Worm (Caenorhabditis elegans) whole organism, young adult: ENCODE results near the gene cka-2.
A peak's percentile ranks its signal among the peaks of the same experiment; 100 is the strongest.

Source experiments
- B0336.3 ChIP-seq: fragments of 200-800 bp; sonication (Bioruptor generic); IDR thresholded peaks from 2 replicates; pipeline ENCODE4 v1.3.6; 2022; ENCODE audit warnings: missing genetic modification characterization, missing compliant biosample characterization
- C06A6.2 ChIP-seq: fragments of 200-800 bp; sonication (Bioruptor generic); conservative IDR thresholded peaks from 2 replicates; pipeline ENCODE4 v1.3.6; 2022; ENCODE audit warnings: missing genetic modification characterization, missing compliant biosample characterization
- D2030.7 ChIP-seq: fragments of 200-800 bp; sonication (Bioruptor generic); IDR thresholded peaks from 2 replicates; pipeline ENCODE4 v1.3.6; 2022; ENCODE audit warnings: missing genetic modification reagents, missing genetic modification characterization, missing compliant biosample characterization
- F10E7.11 ChIP-seq: sonication (generic microtip); optimal IDR thresholded peaks from 2 replicates; lab custom pipeline; 2017; ENCODE audit warnings: mild to moderate bottlenecking, missing genetic modification characterization, moderate library complexity, missing compliant biosample characterization
- F49E8.2 ChIP-seq: sonication (generic microtip); optimal IDR thresholded peaks from 3 replicates; lab custom pipeline; 2017; ENCODE audit warnings: missing genetic modification characterization, mild to moderate bottlenecking, missing compliant biosample characterization, antibody characterized with exemption, moderate library complexity; ENCODE audit not compliant: insufficient read depth
- F57C9.4 ChIP-seq: sonication (generic microtip); optimal IDR thresholded peaks from 2 replicates; lab custom pipeline; 2017; ENCODE audit warnings: mild to moderate bottlenecking, missing genetic modification characterization, missing compliant biosample characterization
- K11D2.4 ChIP-seq: fragments of 200-800 bp; sonication (Bioruptor generic); IDR thresholded peaks from 2 replicates; pipeline ENCODE4 v1.3.6; 2022; ENCODE audit warnings: missing genetic modification reagents, missing genetic modification characterization, missing compliant biosample characterization
- Y53G8AR.9 ChIP-seq: fragments of 200-800 bp; sonication (Bioruptor generic); conservative IDR thresholded peaks from 2 replicates; pipeline ENCODE4 v1.3.6; 2022; ENCODE audit warnings: missing genetic modification reagents, missing genetic modification characterization, missing compliant biosample characterization
- Y67H2A.10 ChIP-seq: fragments of 200-800 bp; sonication (Bioruptor generic); conservative IDR thresholded peaks from 2 replicates; pipeline ENCODE4 v1.3.6; 2022; ENCODE audit warnings: missing genetic modification reagents, missing genetic modification characterization, missing compliant biosample characterization
- athp-1 ChIP-seq: sonication (generic microtip); optimal IDR thresholded peaks from 2 replicates; lab custom pipeline; 2017; ENCODE audit warnings: mild to moderate bottlenecking, missing genetic modification characterization, missing compliant biosample characterization
- attf-5 ChIP-seq: fragments of 200-800 bp; sonication (Bioruptor generic); optimal IDR thresholded peaks from 2 replicates; lab custom pipeline; 2018; ENCODE audit warnings: mild to moderate bottlenecking, missing genetic modification characterization, missing compliant biosample characterization
- bed-1 ChIP-seq: fragments of 200-800 bp; sonication (Bioruptor generic); IDR thresholded peaks from 2 replicates; pipeline ENCODE4 v1.3.6; 2022; ENCODE audit warnings: missing genetic modification reagents, missing genetic modification characterization, missing compliant biosample characterization
- bed-2 ChIP-seq: fragments of 200-800 bp; sonication (Bioruptor generic); IDR thresholded peaks from 2 replicates; pipeline ENCODE4 v1.3.6; 2022; ENCODE audit warnings: missing genetic modification reagents, missing genetic modification characterization, missing compliant biosample characterization
- chd-7 ChIP-seq: sonication (generic microtip); optimal IDR thresholded peaks from 2 replicates; lab custom pipeline; 2016; ENCODE audit warnings: mild to moderate bottlenecking, missing genetic modification characterization, moderate library complexity, missing compliant biosample characterization
- dox-1 ChIP-seq: fragments of 200-800 bp; sonication (Bioruptor generic); IDR thresholded peaks from 2 replicates; pipeline ENCODE4 v1.3.6; 2022; ENCODE audit warnings: missing genetic modification reagents, missing genetic modification characterization, missing compliant biosample characterization
- dpl-1 ChIP-seq: fragments of 150-350 bp; optimal IDR thresholded peaks from 2 replicates; lab custom pipeline; 2014; ENCODE audit warnings: missing biosample characterization, missing genetic modification reagents, missing genetic modification characterization
- efl-1 ChIP-seq: fragments of 150-350 bp; optimal IDR thresholded peaks from 2 replicates; lab custom pipeline; 2014; ENCODE audit warnings: missing biosample characterization, missing genetic modification reagents, missing genetic modification characterization
- egl-44 ChIP-seq: fragments of 200-800 bp; sonication (Bioruptor generic); IDR thresholded peaks from 2 replicates; pipeline ENCODE4 v1.3.6; 2022; ENCODE audit warnings: missing genetic modification reagents, missing genetic modification characterization, missing compliant biosample characterization
- ekl-4 ChIP-seq: fragments of 200-800 bp; sonication (Bioruptor generic); IDR thresholded peaks from 2 replicates; pipeline ENCODE4 v1.3.6; 2022; ENCODE audit warnings: missing genetic modification reagents, missing genetic modification characterization, missing compliant biosample characterization
- fkh-3 ChIP-seq: sonication (generic microtip); optimal IDR thresholded peaks from 2 replicates; lab custom pipeline; 2016; ENCODE audit warnings: mild to moderate bottlenecking, missing genetic modification characterization, missing compliant biosample characterization
- gei-17 ChIP-seq: fragments of 200-800 bp; sonication (Bioruptor generic); optimal IDR thresholded peaks from 2 replicates; lab custom pipeline; 2018; ENCODE audit warnings: mild to moderate bottlenecking, missing genetic modification characterization, missing compliant biosample characterization
- hmg-20 ChIP-seq: fragments of 200-800 bp; sonication (Bioruptor generic); IDR thresholded peaks from 2 replicates; pipeline ENCODE4 v1.3.6; 2022; ENCODE audit warnings: missing genetic modification reagents, missing genetic modification characterization, missing compliant biosample characterization
- let-526 ChIP-seq: fragments of 200-800 bp; sonication (Bioruptor generic); IDR thresholded peaks from 2 replicates; pipeline ENCODE4 v1.3.6; 2022; ENCODE audit warnings: missing genetic modification reagents, missing genetic modification characterization, missing compliant biosample characterization
- lin-35 ChIP-seq, 3 experiments: fragments of 150-350 bp in 2 of 3; sonication (generic microtip) in 1 of 3; optimal IDR thresholded peaks; 2 replicates each; lab custom pipeline; 2014 to 2018; ENCODE audit warnings: missing biosample characterization in 3 of 3, missing genetic modification characterization in 3 of 3, missing genetic modification reagents in 3 of 3
- lin-40 ChIP-seq: sonication (generic microtip); optimal IDR thresholded peaks from 2 replicates; lab custom pipeline; 2016; ENCODE audit warnings: missing genetic modification characterization, mild to moderate bottlenecking, missing compliant biosample characterization, missing genotype, missing genetic modification reagents
- lir-1 ChIP-seq: fragments of 200-800 bp; sonication (Bioruptor generic); conservative IDR thresholded peaks from 2 replicates; pipeline ENCODE4 v1.3.6; 2022; ENCODE audit warnings: missing genetic modification reagents, missing genetic modification characterization, missing compliant biosample characterization
- madf-10 ChIP-seq: sonication (generic microtip); optimal IDR thresholded peaks from 2 replicates; lab custom pipeline; 2016; ENCODE audit warnings: mild to moderate bottlenecking, missing genetic modification characterization, missing compliant biosample characterization
- mel-28 ChIP-seq: sonication (generic microtip); optimal IDR thresholded peaks from 2 replicates; lab custom pipeline; 2016; ENCODE audit warnings: borderline replicate concordance, mild to moderate bottlenecking, missing genetic modification characterization, missing compliant biosample characterization
- nfya-1 ChIP-seq: sonication (generic microtip); optimal IDR thresholded peaks from 2 replicates; lab custom pipeline; 2017; ENCODE audit warnings: antibody characterized with exemption, missing compliant biosample characterization, missing genetic modification characterization, borderline replicate concordance; ENCODE audit not compliant: insufficient read depth
- nfyb-1 ChIP-seq: fragments of 200-800 bp; sonication (Bioruptor generic); IDR thresholded peaks from 2 replicates; pipeline ENCODE4 v1.3.6; 2022; ENCODE audit warnings: missing genetic modification reagents, missing genetic modification characterization, missing compliant biosample characterization
- nhr-80 ChIP-seq: sonication (generic microtip); optimal IDR thresholded peaks from 2 replicates; lab custom pipeline; 2016; ENCODE audit warnings: missing genetic modification characterization, missing compliant biosample characterization
- nhr-90 ChIP-seq: sonication (generic microtip); optimal IDR thresholded peaks from 2 replicates; lab custom pipeline; 2016; ENCODE audit warnings: missing genotype, mild to moderate bottlenecking, missing genetic modification characterization, missing compliant biosample characterization
- rcor-1 ChIP-seq: fragments of 200-800 bp; sonication (Bioruptor generic); IDR thresholded peaks from 2 replicates; pipeline ENCODE4 v1.3.6; 2022; ENCODE audit warnings: missing genetic modification reagents, missing genetic modification characterization, missing compliant biosample characterization
- somi-1 ChIP-seq: fragments of 200-800 bp; sonication (Bioruptor generic); optimal IDR thresholded peaks from 2 replicates; lab custom pipeline; 2018; ENCODE audit warnings: mild to moderate bottlenecking, missing genetic modification characterization, missing compliant biosample characterization
- tbp1 ChIP-seq: fragments of 200-800 bp; sonication (Bioruptor generic); optimal IDR thresholded peaks from 2 replicates; lab custom pipeline; 2018; ENCODE audit warnings: mild to moderate bottlenecking, missing genetic modification characterization, missing compliant biosample characterization
- tlf-1 ChIP-seq: fragments of 200-800 bp; sonication (Bioruptor generic); optimal IDR thresholded peaks from 2 replicates; lab custom pipeline; 2018; ENCODE audit warnings: mild to moderate bottlenecking, missing genetic modification characterization, missing compliant biosample characterization
- unc-130 ChIP-seq: sonication (generic microtip); optimal IDR thresholded peaks from 2 replicates; lab custom pipeline; 2016; ENCODE audit warnings: missing genetic modification reagents, missing genetic modification characterization, missing compliant biosample characterization
- ztf-25 ChIP-seq: fragments of 200-800 bp; sonication (Bioruptor generic); IDR thresholded peaks from 2 replicates; pipeline ENCODE4 v1.3.6; 2022; ENCODE audit warnings: missing genetic modification reagents, missing genetic modification characterization, missing compliant biosample characterization
- ztf-28 ChIP-seq: fragments of 200-800 bp; sonication (Bioruptor generic); IDR thresholded peaks from 2 replicates; pipeline ENCODE4 v1.3.6; 2022; ENCODE audit warnings: missing genetic modification reagents, missing genetic modification characterization, missing compliant biosample characterization

Gene cka-2

DNA sequence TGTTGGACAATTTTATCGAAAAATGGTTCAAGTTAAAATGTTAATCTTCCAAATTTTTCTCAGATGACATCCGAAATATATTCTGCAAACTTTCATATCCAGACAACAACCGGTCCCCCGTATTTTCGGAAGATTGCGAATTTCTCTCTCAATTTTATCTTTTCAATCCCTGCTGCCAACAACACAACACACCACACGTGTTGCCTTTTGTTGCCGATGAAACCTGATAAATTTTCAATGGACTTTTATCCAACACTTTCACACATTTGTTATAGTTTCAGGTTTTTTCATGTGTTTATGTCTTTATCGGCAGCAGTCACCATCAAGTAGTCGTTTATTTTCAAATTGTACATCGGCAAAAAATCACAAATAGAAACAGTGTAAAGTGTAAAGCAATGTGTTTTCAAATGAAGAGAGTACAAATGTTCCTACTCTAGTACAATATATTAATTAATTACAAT lies 39.7 kb upstream of the cka-2 start (continued):
- TF ChIP-seq nhr-90 (tag; lab: Kevin White, UChicago) (peak; percentile 18), F49E8.2 (no peak), ekl-4 (GFP tag; lab: Robert Waterston, UW) (0 out of 2 replicates have a peak, but pooled peaks have one; percentile 30), F57C9.4 (no peak), C06A6.2 (GFP tag; lab: Robert Waterston, UW) (0 out of 2 replicates have a peak, but pooled peaks have one; percentile 38), hmg-20 (GFP tag; lab: Robert Waterston, UW) (no peak; the same call in 1 of the 2 replicates), bed-1 (no peak), F10E7.11 (tag; lab: Kevin White, UChicago) (no peak), nfyb-1 (GFP tag; lab: Robert Waterston, UW) (0 out of 2 replicates have a peak, but pooled peaks have one; percentile 37), nfya-1 (tag; lab: Kevin White, UChicago) (no peak), dox-1 (GFP tag; lab: Robert Waterston, UW) (peak; percentile 65), attf-5 (GFP tag; lab: Kevin White, UChicago) (peak; percentile 2), bed-2 (GFP tag; lab: Robert Waterston, UW) (no peak), Y53G8AR.9 (GFP tag; lab: Robert Waterston, UW) (0 out of 2 replicates have a peak, but pooled peaks have one; percentile 56), B0336.3 (GFP tag; lab: Robert Waterston, UW) (peak; percentile 86), Y67H2A.10 (GFP tag; lab: Robert Waterston, UW) (no peak), efl-1 (GFP tag; lab: Kevin White, UChicago) (no peak), gei-17 (peak; percentile 38), ztf-28 (GFP tag; lab: Robert Waterston, UW) (no peak), tbp1 (peak; percentile 49), K11D2.4 (GFP tag; lab: Robert Waterston, UW) (0 out of 2 replicates have a peak, but pooled peaks have one; percentile 10), somi-1 (peak; percentile 25), athp-1 (tag; lab: Kevin White, UChicago) (no peak), egl-44 (GFP tag; lab: Robert Waterston, UW) (no peak), fkh-3 (no peak), dpl-1 (no peak), let-526 (GFP tag; lab: Robert Waterston, UW) (0 out of 2 replicates have a peak, but pooled peaks have one; percentile 4), chd-7 (tag; lab: Kevin White, UChicago) (peak; percentile 46), lir-1 (GFP tag; lab: Robert Waterston, UW) (0 out of 2 replicates have a peak, but pooled peaks have one; percentile 46), mel-28 (tag; lab: Kevin White, UChicago) (no peak), rcor-1 (GFP tag; lab: Robert Waterston, UW) (no peak), D2030.7 (no peak), lin-35 (GFP tag; optimal IDR thresholded peaks at IDR 0.05; lab: Kevin White, UChicago) (no peak), unc-130 (GFP tag; lab: Kevin White, UChicago) (no peak), ztf-25 (GFP tag; lab: Robert Waterston, UW) (0 out of 2 replicates have a peak, but pooled peaks have one; percentile 15)

DNA sequence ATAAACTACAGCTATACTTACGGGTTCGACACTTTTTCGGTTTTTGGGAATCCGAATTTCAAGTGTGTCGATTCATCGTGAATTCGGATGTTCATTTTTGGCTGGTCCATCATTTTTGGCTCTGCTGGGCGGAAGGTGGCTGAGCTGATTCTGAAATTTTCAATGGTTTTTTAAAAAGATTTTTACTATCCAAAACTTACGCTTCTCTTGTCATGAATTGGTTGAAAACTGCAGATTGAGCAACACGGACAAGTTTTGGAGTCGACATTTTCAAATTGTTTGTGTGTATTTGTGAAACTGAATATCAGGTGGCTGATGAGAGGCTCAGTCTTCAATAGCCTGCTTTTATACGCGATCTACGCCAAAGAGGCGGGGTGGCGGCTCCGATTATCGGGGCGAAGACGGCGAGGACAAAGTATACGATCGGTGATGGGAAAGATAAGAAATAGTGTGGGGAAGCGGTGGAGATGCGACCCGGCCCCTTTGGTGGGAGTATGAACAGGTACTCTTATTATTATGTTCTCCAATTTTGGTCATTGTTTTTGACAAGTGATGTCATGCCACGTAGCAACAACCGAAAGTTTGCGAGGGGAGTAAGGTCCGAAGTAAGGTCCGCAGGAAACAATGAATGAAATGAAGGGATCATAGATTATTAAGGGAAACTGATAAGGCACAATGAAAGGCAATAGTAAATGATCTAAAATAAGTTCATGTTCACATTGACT lies 38.9 kb upstream of the cka-2 start, which contains the start of gene F48D6.4:
F48D6.4 (minus strand) TSS at position 346 of the 725 bp plus-strand sequence.
- TF ChIP-seq gei-17, result no peak
- TF ChIP-seq tlf-1 (GFP tag; lab: Kevin White, UChicago), result peak; percentile 17
- no peak for TF ChIP-seq lin-40 (tag; lab: Kevin White, UChicago)
- TF ChIP-seq madf-10 (tag; lab: Kevin White, UChicago), result no peak
- peak; percentile 66 for TF ChIP-seq nhr-80
- 0 out of 2 replicates have a peak, but pooled peaks have one; percentile 2 for TF ChIP-seq B0336.3 (GFP tag; lab: Robert Waterston, UW)
